Fruit fly (Drosophila melanogaster): ENCODE data around the gene CG42446.

CG42446 gene

dm6 chr3R:16359098-16359497, 810 bp downstream of the CG42446 start, which contains the start of gene CG17931 (continued):
- no peak for TF ChIP-seq CG31224 (GFP tag; IDR thresholded peaks at IDR 0.05)
- TF ChIP-seq unc-4 (GFP tag; IDR thresholded peaks at IDR 0.05; ENCODE audit: partially characterized antibody), result no peak
- TF ChIP-seq CG13287 (GFP tag; IDR thresholded peaks at IDR 0.05; ENCODE audit: partially characterized antibody), result peak; percentile 52; the same call in 1 of the 2 replicates
- TF ChIP-seq insv (GFP tag; optimal IDR thresholded peaks at IDR 0.05), result no peak
- TF ChIP-seq br (optimal IDR thresholded peaks at IDR 0.05), result no peak
- TF ChIP-seq CG17912 (GFP tag; optimal IDR thresholded peaks at IDR 0.05), result no peak
- no peak for TF ChIP-seq tup (GFP tag; optimal IDR thresholded peaks at IDR 0.05)
- no peak for TF ChIP-seq Scr (GFP tag; IDR thresholded peaks at IDR 0.05; ENCODE audit: partially characterized antibody)
- peak; percentile 2 for TF ChIP-seq dm (GFP tag; optimal IDR thresholded peaks at IDR 0.05)
- TF ChIP-seq run (tag; optimal IDR thresholded peaks at IDR 0.05), result no peak
- TF ChIP-seq klu (GFP tag; IDR thresholded peaks at IDR 0.05), result no peak
- TF ChIP-seq Gsc (GFP tag; IDR thresholded peaks at IDR 0.05), result no peak
- no peak for TF ChIP-seq ci (GFP tag; IDR thresholded peaks at IDR 0.05)
- no peak for TF ChIP-seq CG12071 (GFP tag; optimal IDR thresholded peaks at IDR 0.05)
- TF ChIP-seq slou (GFP tag; optimal IDR thresholded peaks at IDR 0.05), result no peak
- TF ChIP-seq CG2202 (tag; optimal IDR thresholded peaks at IDR 0.05), result no peak
- no peak for TF ChIP-seq Xbp1 (GFP tag; optimal IDR thresholded peaks at IDR 0.05)
- TF ChIP-seq CG6272 (GFP tag; IDR thresholded peaks at IDR 0.05), result no peak
- TF ChIP-seq Max (GFP tag; optimal IDR thresholded peaks at IDR 0.05), result no peak
- TF ChIP-seq HLH4C (GFP tag; IDR thresholded peaks at IDR 0.05; ENCODE audit: partially characterized antibody), result no peak
- no peak for TF ChIP-seq Deaf1 (tag; optimal IDR thresholded peaks at IDR 0.05)
- TF ChIP-seq hkb (optimal IDR thresholded peaks at IDR 0.05), result no peak
- TF ChIP-seq hkb (GFP tag; IDR thresholded peaks at IDR 0.05), result no peak
- no peak for TF ChIP-seq dan (GFP tag; IDR thresholded peaks at IDR 0.05)
- no peak for TF ChIP-seq fru (optimal IDR thresholded peaks at IDR 0.05)
- no peak for TF ChIP-seq Rx (GFP tag; IDR thresholded peaks at IDR 0.05)
- TF ChIP-seq CG7372 (GFP tag; IDR thresholded peaks at IDR 0.05), result no peak
- TF ChIP-seq CG1832 (GFP tag; optimal IDR thresholded peaks at IDR 0.05), result no peak
- TF ChIP-seq CG10959 (GFP tag; IDR thresholded peaks at IDR 0.05), result no peak
- no peak for TF ChIP-seq CG8478 (optimal IDR thresholded peaks at IDR 0.05)
- TF ChIP-seq cwo (GFP tag; optimal IDR thresholded peaks at IDR 0.05), result no peak
- no peak for TF ChIP-seq shn (GFP tag; optimal IDR thresholded peaks at IDR 0.05)
- TF ChIP-seq C15 (GFP tag; IDR thresholded peaks at IDR 0.05), result no peak
- TF ChIP-seq Taf1 (GFP tag; IDR thresholded peaks at IDR 0.05), result no peak
- TF ChIP-seq CG10366 (GFP tag; IDR thresholded peaks at IDR 0.05), result no peak
- peak; percentile 10 for TF ChIP-seq CG15479 (GFP tag; optimal IDR thresholded peaks at IDR 0.05)
- no peak for TF ChIP-seq CG3838 (GFP tag; optimal IDR thresholded peaks at IDR 0.05)
- no peak for TF ChIP-seq CG1024 (GFP tag; IDR thresholded peaks at IDR 0.05)
- TF ChIP-seq cad (GFP tag; optimal IDR thresholded peaks at IDR 0.05), result no peak
- TF ChIP-seq schlank (tag; optimal IDR thresholded peaks at IDR 0.05), result no peak
- no peak for TF ChIP-seq ems (GFP tag; optimal IDR thresholded peaks at IDR 0.05)
- no peak for TF ChIP-seq Chrac-16 (GFP tag; optimal IDR thresholded peaks at IDR 0.05)
- no peak for TF ChIP-seq eyg (GFP tag; optimal IDR thresholded peaks at IDR 0.05)
- no peak for TF ChIP-seq ham (GFP tag; IDR thresholded peaks at IDR 0.05)
- peak; percentile 3 for TF ChIP-seq bcd (GFP tag; optimal IDR thresholded peaks at IDR 0.05)
- no peak for TF ChIP-seq h (optimal IDR thresholded peaks at IDR 0.05)
- TF ChIP-seq CG11247 (GFP tag; IDR thresholded peaks at IDR 0.05), result no peak
- TF ChIP-seq CG18476 (GFP tag; optimal IDR thresholded peaks at IDR 0.05), result no peak
- TF ChIP-seq croc (GFP tag; conservative IDR thresholded peaks at IDR 0.05), result no peak
- no peak for TF ChIP-seq CG8281 (tag; optimal IDR thresholded peaks at IDR 0.05)
- TF ChIP-seq hb (GFP tag; IDR thresholded peaks at IDR 0.05; ENCODE audit: partially characterized antibody), result no peak
- peak; percentile 53 for TF ChIP-seq Dref (GFP tag; IDR thresholded peaks at IDR 0.05)
- TF ChIP-seq trh (GFP tag; optimal IDR thresholded peaks at IDR 0.05), result no peak
- no peak for TF ChIP-seq abd-A (tag; optimal IDR thresholded peaks at IDR 0.05)
- no peak for TF ChIP-seq CG7963 (GFP tag; IDR thresholded peaks at IDR 0.05; ENCODE audit: partially characterized antibody)
